Worm (Caenorhabditis elegans): ENCODE data around the gene nasp-1.

Gene nasp-1

ce11 chrII:11105981-11106711 is at the start of gene nasp-1:
Gene nasp-1 (plus strand): TSS chrII:11106612.
- TF ChIP-seq tbx-37 (GFP tag; conservative IDR thresholded peaks at IDR 0.05) (no peak), B0310.2 (tag; optimal IDR thresholded peaks at IDR 0.05) (no peak), ets-7 (tag; optimal IDR thresholded peaks at IDR 0.05) (no peak), pes-1 (GFP tag; IDR thresholded peaks at IDR 0.05) (no peak), sea-1 (GFP tag; conservative IDR thresholded peaks at IDR 0.05) (no peak), ama-1 (optimal IDR thresholded peaks at IDR 0.05) (no peak)

ce11 chrII:11057256-11057655 is 49.2 kb upstream of the nasp-1 start:
- TF ChIP-seq F13C5.2 (tag; optimal IDR thresholded peaks at IDR 0.05) (no peak), hmbx-1 (tag; optimal IDR thresholded peaks at IDR 0.05) (no peak), ama-1 (optimal IDR thresholded peaks at IDR 0.05) (no peak), pes-1 (GFP tag; IDR thresholded peaks at IDR 0.05) (no peak)

- TF ChIP-seq sea-1 (GFP tag; conservative IDR thresholded peaks at IDR 0.05) (no peak), tra-4 (tag; optimal IDR thresholded peaks at IDR 0.05) (no peak), scrt-1 (GFP tag; IDR thresholded peaks at IDR 0.05) (no peak), tbx-11 (GFP tag; IDR thresholded peaks at IDR 0.05) (no peak), aly-1 (tag; optimal IDR thresholded peaks at IDR 0.05) (no peak), tbx-37 (GFP tag; conservative IDR thresholded peaks at IDR 0.05) (no peak), ama-1 (optimal IDR thresholded peaks at IDR 0.05) (no peak), hnd-1 (tag; optimal IDR thresholded peaks at IDR 0.05) (no peak)
Observed at ce11 chrII:11064191-11064695, 42.2 kb upstream of the nasp-1 start.

- TF ChIP-seq sea-1 (GFP tag; conservative IDR thresholded peaks at IDR 0.05) (no peak), tbx-11 (GFP tag; IDR thresholded peaks at IDR 0.05) (no peak), hmg-4 (GFP tag; optimal IDR thresholded peaks at IDR 0.05) (no peak), hmbx-1 (tag; optimal IDR thresholded peaks at IDR 0.05) (no peak), aly-1 (tag; optimal IDR thresholded peaks at IDR 0.05) (no peak), hnd-1 (tag; optimal IDR thresholded peaks at IDR 0.05) (no peak), pes-1 (GFP tag; IDR thresholded peaks at IDR 0.05) (no peak), ama-1 (optimal IDR thresholded peaks at IDR 0.05) (no peak), tra-4 (tag; optimal IDR thresholded peaks at IDR 0.05) (no peak), flt-1 (GFP tag; IDR thresholded peaks at IDR 0.05) (no peak), ceh-36 (tag; optimal IDR thresholded peaks at IDR 0.05) (no peak), B0310.2 (tag; optimal IDR thresholded peaks at IDR 0.05) (no peak), F13C5.2 (tag; optimal IDR thresholded peaks at IDR 0.05) (no peak), scrt-1 (GFP tag; IDR thresholded peaks at IDR 0.05) (no peak), tbx-37 (GFP tag; conservative IDR thresholded peaks at IDR 0.05) (no peak), ets-7 (tag; optimal IDR thresholded peaks at IDR 0.05) (no peak), ceh-13 (GFP tag; optimal IDR thresholded peaks at IDR 0.05) (no peak)
Observed at ce11 chrII:11072565-11072964, 33.8 kb upstream of the nasp-1 start.

- no peak for TF ChIP-seq hmg-4 (GFP tag; optimal IDR thresholded peaks at IDR 0.05)
- TF ChIP-seq ceh-36 (tag; optimal IDR thresholded peaks at IDR 0.05): no peak
- TF ChIP-seq pes-1 (GFP tag; IDR thresholded peaks at IDR 0.05): no peak
- TF ChIP-seq tbx-11 (GFP tag; IDR thresholded peaks at IDR 0.05): no peak
- TF ChIP-seq ets-7 (tag; optimal IDR thresholded peaks at IDR 0.05): no peak
- TF ChIP-seq aly-1 (tag; optimal IDR thresholded peaks at IDR 0.05): no peak
- no peak for TF ChIP-seq ama-1 (optimal IDR thresholded peaks at IDR 0.05)
- no peak for TF ChIP-seq hnd-1 (tag; optimal IDR thresholded peaks at IDR 0.05)
- no peak for TF ChIP-seq B0310.2 (tag; optimal IDR thresholded peaks at IDR 0.05)
- no peak for TF ChIP-seq ceh-13 (GFP tag; optimal IDR thresholded peaks at IDR 0.05)
- TF ChIP-seq flt-1 (GFP tag; IDR thresholded peaks at IDR 0.05): no peak
- TF ChIP-seq scrt-1 (GFP tag; IDR thresholded peaks at IDR 0.05): no peak
- TF ChIP-seq F13C5.2 (tag; optimal IDR thresholded peaks at IDR 0.05): no peak
- TF ChIP-seq tbx-37 (GFP tag; conservative IDR thresholded peaks at IDR 0.05): no peak
- TF ChIP-seq tra-4 (tag; optimal IDR thresholded peaks at IDR 0.05): no peak
- no peak for TF ChIP-seq hmbx-1 (tag; optimal IDR thresholded peaks at IDR 0.05)
- TF ChIP-seq sea-1 (GFP tag; conservative IDR thresholded peaks at IDR 0.05): no peak
Observed at ce11 chrII:11076550-11076949, 29.9 kb upstream of the nasp-1 start.

ce11 chrII:11086770-11087169 is 19.6 kb upstream of the nasp-1 start:
- TF ChIP-seq ceh-13 (GFP tag; optimal IDR thresholded peaks at IDR 0.05) (no peak), tbx-37 (GFP tag; conservative IDR thresholded peaks at IDR 0.05) (no peak), sea-1 (GFP tag; conservative IDR thresholded peaks at IDR 0.05) (no peak), ets-7 (tag; optimal IDR thresholded peaks at IDR 0.05) (no peak), aly-1 (tag; optimal IDR thresholded peaks at IDR 0.05) (no peak), hnd-1 (tag; optimal IDR thresholded peaks at IDR 0.05) (no peak), ceh-36 (tag; optimal IDR thresholded peaks at IDR 0.05) (no peak), scrt-1 (GFP tag; IDR thresholded peaks at IDR 0.05) (no peak), pes-1 (GFP tag; IDR thresholded peaks at IDR 0.05) (no peak), tbx-11 (GFP tag; IDR thresholded peaks at IDR 0.05) (no peak), hmg-4 (GFP tag; optimal IDR thresholded peaks at IDR 0.05) (no peak), hmbx-1 (tag; optimal IDR thresholded peaks at IDR 0.05) (no peak), F13C5.2 (tag; optimal IDR thresholded peaks at IDR 0.05) (no peak), flt-1 (GFP tag; IDR thresholded peaks at IDR 0.05) (no peak)

- TF ChIP-seq scrt-1 (GFP tag; IDR thresholded peaks at IDR 0.05): 0 out of 2 replicates have a peak, but pooled peaks have one; percentile 18
- TF ChIP-seq flt-1 (GFP tag; IDR thresholded peaks at IDR 0.05): no peak
- TF ChIP-seq hnd-1 (tag; optimal IDR thresholded peaks at IDR 0.05): no peak
Observed at ce11 chrII:11088137-11088536, 18.3 kb upstream of the nasp-1 start.

ce11 chrII:11089356-11089755 is 17.1 kb upstream of the nasp-1 start, which contains the start of gene unc-53:
Gene unc-53 (minus strand): TSS chrII:11089456.
- no peak for TF ChIP-seq ceh-13 (GFP tag; optimal IDR thresholded peaks at IDR 0.05)
- no peak for TF ChIP-seq B0310.2 (tag; optimal IDR thresholded peaks at IDR 0.05)
- no peak for TF ChIP-seq pes-1 (GFP tag; IDR thresholded peaks at IDR 0.05)
- no peak for TF ChIP-seq F13C5.2 (tag; optimal IDR thresholded peaks at IDR 0.05)
- TF ChIP-seq tbx-37 (GFP tag; conservative IDR thresholded peaks at IDR 0.05): no peak
- no peak for TF ChIP-seq ceh-36 (tag; optimal IDR thresholded peaks at IDR 0.05)
- no peak for TF ChIP-seq scrt-1 (GFP tag; IDR thresholded peaks at IDR 0.05)
- no peak for TF ChIP-seq tbx-11 (GFP tag; IDR thresholded peaks at IDR 0.05)
- no peak for TF ChIP-seq hmg-4 (GFP tag; optimal IDR thresholded peaks at IDR 0.05)
- no peak for TF ChIP-seq tra-4 (tag; optimal IDR thresholded peaks at IDR 0.05)
